Fruit fly (Drosophila melanogaster): ENCODE data around the gene CG13282.
A peak's percentile ranks its signal among the peaks of the same experiment; 100 is the strongest.

Gene CG13282

DNA sequence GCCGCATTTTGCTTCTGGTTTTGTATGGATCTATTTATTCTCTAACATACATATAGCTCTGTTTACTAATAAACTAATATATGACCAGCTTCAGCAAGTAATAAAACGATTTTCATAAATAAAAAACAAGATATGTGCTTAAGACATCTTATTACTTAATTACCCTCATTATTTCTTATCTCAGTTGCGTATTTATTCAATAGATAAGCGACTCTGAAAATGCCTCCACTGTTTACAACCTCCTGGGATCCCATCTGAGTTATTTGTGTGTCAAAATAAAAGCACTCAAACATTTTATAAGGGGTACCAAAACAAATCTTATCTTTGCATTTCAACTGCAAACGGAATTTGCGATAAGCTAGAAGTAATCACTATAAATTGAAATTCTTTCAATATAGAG is 14.6 kb downstream of the CG13282 start (continued):
- TF ChIP-seq CG4707 (GFP tag; optimal IDR thresholded peaks at IDR 0.05) (no peak), CG5180 (GFP tag; optimal IDR thresholded peaks at IDR 0.05) (no peak), CG6813 (GFP tag; optimal IDR thresholded peaks at IDR 0.05) (peak; percentile 27), ewg (GFP tag; optimal IDR thresholded peaks at IDR 0.05) (no peak), CG8290 (GFP tag; optimal IDR thresholded peaks at IDR 0.05) (no peak), CG8290 (tag; optimal IDR thresholded peaks at IDR 0.05) (no peak), nom (GFP tag; optimal IDR thresholded peaks at IDR 0.05) (no peak), CG9797 (GFP tag; optimal IDR thresholded peaks at IDR 0.05) (no peak), vvl (GFP tag; IDR thresholded peaks at IDR 0.05) (no peak), CG12391 (tag; optimal IDR thresholded peaks at IDR 0.05) (no peak), hkb (optimal IDR thresholded peaks at IDR 0.05) (no peak), hkb (GFP tag; IDR thresholded peaks at IDR 0.05) (no peak), CG1024 (GFP tag; IDR thresholded peaks at IDR 0.05) (no peak), D19B (GFP tag; optimal IDR thresholded peaks at IDR 0.05) (no peak), dan (GFP tag; IDR thresholded peaks at IDR 0.05) (no peak), tll (GFP tag; optimal IDR thresholded peaks at IDR 0.05) (no peak), bbx (GFP tag; IDR thresholded peaks at IDR 0.05; ENCODE audit: partially characterized antibody) (no peak), HLHmδ (GFP tag; optimal IDR thresholded peaks at IDR 0.05) (no peak), CG2678 (tag; optimal IDR thresholded peaks at IDR 0.05) (peak; percentile 72), CG6654 (GFP tag; optimal IDR thresholded peaks at IDR 0.05) (no peak), fd3F (GFP tag; optimal IDR thresholded peaks at IDR 0.05) (peak; percentile 1), crol (GFP tag; IDR thresholded peaks at IDR 0.05) (no peak), onecut (GFP tag; IDR thresholded peaks at IDR 0.05) (no peak), Ets97D (GFP tag; optimal IDR thresholded peaks at IDR 0.05) (no peak), trem (tag; optimal IDR thresholded peaks at IDR 0.05) (no peak), CG7928 (GFP tag; optimal IDR thresholded peaks at IDR 0.05) (no peak), al (GFP tag; IDR thresholded peaks at IDR 0.05) (no peak), croc (GFP tag; conservative IDR thresholded peaks at IDR 0.05) (no peak), CG34422 (GFP tag; IDR thresholded peaks at IDR 0.05) (no peak), cas (GFP tag; IDR thresholded peaks at IDR 0.05) (no peak)

DNA sequence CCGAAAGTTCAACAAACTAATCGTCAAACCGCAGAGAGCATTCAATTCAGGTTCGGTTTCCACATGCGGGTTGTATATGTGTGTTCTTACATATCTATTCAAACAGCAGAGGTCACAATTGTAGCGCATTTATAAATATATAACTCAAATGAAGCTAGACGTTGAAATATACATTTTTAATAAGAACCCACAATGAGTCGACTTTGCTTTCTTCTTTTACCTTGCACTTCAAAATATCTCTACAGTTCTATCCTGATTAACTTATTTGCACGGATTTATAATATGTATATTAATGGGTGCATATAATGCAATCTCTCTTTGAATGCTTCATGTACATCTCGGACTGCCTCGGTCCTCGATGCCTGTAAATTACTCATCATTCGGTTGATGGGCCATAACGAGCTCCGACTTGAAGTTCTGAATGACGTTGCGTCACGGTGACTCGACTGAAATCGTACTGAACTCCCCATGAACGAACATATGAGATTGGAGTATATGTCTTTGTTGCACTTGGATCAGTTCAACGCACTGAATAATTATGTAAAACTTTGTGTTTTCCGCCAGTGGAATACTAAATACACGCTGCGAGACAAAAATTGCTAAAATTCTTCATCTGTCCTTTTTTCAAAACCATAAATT is 15.8 kb downstream of the CG13282 start:
- TF ChIP-seq CG14441 (GFP tag; IDR thresholded peaks at IDR 0.05) (no peak), chn (GFP tag; optimal IDR thresholded peaks at IDR 0.05) (no peak), CG4730 (GFP tag; IDR thresholded peaks at IDR 0.05) (no peak), CG6765 (GFP tag; optimal IDR thresholded peaks at IDR 0.05) (no peak), CG2712 (tag; optimal IDR thresholded peaks at IDR 0.05) (peak; percentile 61), sc (optimal IDR thresholded peaks at IDR 0.05) (no peak), sc (GFP tag; optimal IDR thresholded peaks at IDR 0.05) (no peak), ato (GFP tag; IDR thresholded peaks at IDR 0.05; ENCODE audit: partially characterized antibody) (no peak), croc (GFP tag; conservative IDR thresholded peaks at IDR 0.05) (no peak), C15 (GFP tag; IDR thresholded peaks at IDR 0.05) (no peak), pita (GFP tag; optimal IDR thresholded peaks at IDR 0.05) (no peak), CG3726 (GFP tag; IDR thresholded peaks at IDR 0.05) (no peak), Ravus (GFP tag; IDR thresholded peaks at IDR 0.05) (no peak), CG11560 (tag; IDR thresholded peaks at IDR 0.05) (no peak), CG7839 (tag; optimal IDR thresholded peaks at IDR 0.05) (peak; percentile 43), lab (GFP tag; optimal IDR thresholded peaks at IDR 0.05) (no peak), Taf1 (GFP tag; IDR thresholded peaks at IDR 0.05) (no peak), CG13296 (GFP tag; optimal IDR thresholded peaks at IDR 0.05) (no peak), sim (GFP tag; IDR thresholded peaks at IDR 0.05) (no peak), pum (GFP tag; optimal IDR thresholded peaks at IDR 0.05) (no peak), CG1602 (GFP tag; optimal IDR thresholded peaks at IDR 0.05) (no peak), CG1647 (GFP tag; optimal IDR thresholded peaks at IDR 0.05) (no peak), D19A (tag; optimal IDR thresholded peaks at IDR 0.05) (peak; percentile 50), Usf (GFP tag; optimal IDR thresholded peaks at IDR 0.05) (no peak)
